Fruit fly (Drosophila melanogaster) whole organism, wandering third instar larva: Measurements from ENCODE around the gene CG7968.

Experiments used
- Dfd ChIP-seq: fragments of >200 bp; optimal IDR thresholded peaks from 2 replicates; lab custom pipeline; 2017; ENCODE audit warnings: missing biosample characterization, missing genetic modification characterization
- GATAd ChIP-seq: sonication (Bioruptor generic); optimal IDR thresholded peaks from 2 replicates; lab custom pipeline; 2016; ENCODE audit warnings: missing biosample characterization, missing genetic modification characterization
- HLH106 ChIP-seq: fragments of 200-800 bp; optimal IDR thresholded peaks from 3 replicates; lab custom pipeline; 2019; ENCODE audit warnings: missing biosample characterization, mild to moderate bottlenecking, missing genetic modification characterization, moderate library complexity
- Hr78 ChIP-seq: fragments of >200 bp; optimal IDR thresholded peaks from 2 replicates; lab custom pipeline; 2017; ENCODE audit warnings: missing biosample characterization, missing genetic modification characterization
- Hr83 ChIP-seq: fragments of 200-300 bp; sonication (Bioruptor generic); optimal IDR thresholded peaks from 2 replicates; lab custom pipeline; 2016; ENCODE audit warnings: missing biosample characterization, mild to moderate bottlenecking, missing genetic modification characterization, moderate library complexity; ENCODE audit not compliant: poor library complexity, severe bottlenecking
- Myc ChIP-seq: fragments of >200 bp; optimal IDR thresholded peaks from 2 replicates; lab custom pipeline; 2017
- N ChIP-seq: fragments of >200 bp; optimal IDR thresholded peaks from 2 replicates; lab custom pipeline; 2018; ENCODE audit warnings: missing biosample characterization, missing external identifiers, missing genetic modification characterization
- br ChIP-seq: fragments of 200-800 bp; sonication (Bioruptor generic); optimal IDR thresholded peaks from 2 replicates; lab custom pipeline; 2016; ENCODE audit warnings: missing biosample characterization, missing genetic modification characterization
- dmrt93B ChIP-seq: fragments of 200-800 bp; sonication (Bioruptor generic); optimal IDR thresholded peaks from 2 replicates; lab custom pipeline; 2018; ENCODE audit warnings: missing biosample characterization, mild to moderate bottlenecking, missing genetic modification characterization
- h ChIP-seq: fragments of 200-800 bp; sonication (Bioruptor generic); optimal IDR thresholded peaks from 3 replicates; lab custom pipeline; 2016; ENCODE audit warnings: missing biosample characterization, mild to moderate bottlenecking, missing genetic modification characterization
- jim ChIP-seq: fragments of 175-275, 200-325 bp; sonication (Bioruptor generic); optimal IDR thresholded peaks from 2 replicates; lab custom pipeline; 2016; ENCODE audit warnings: missing biosample characterization, mild to moderate bottlenecking, missing genetic modification characterization
- pan ChIP-seq: fragments of >200 bp; optimal IDR thresholded peaks from 2 replicates; lab custom pipeline; 2017
- usp ChIP-seq: fragments of >200 bp; optimal IDR thresholded peaks from 2 replicates; lab custom pipeline; 2017; ENCODE audit warnings: missing biosample characterization, missing genetic modification characterization

DNA sequence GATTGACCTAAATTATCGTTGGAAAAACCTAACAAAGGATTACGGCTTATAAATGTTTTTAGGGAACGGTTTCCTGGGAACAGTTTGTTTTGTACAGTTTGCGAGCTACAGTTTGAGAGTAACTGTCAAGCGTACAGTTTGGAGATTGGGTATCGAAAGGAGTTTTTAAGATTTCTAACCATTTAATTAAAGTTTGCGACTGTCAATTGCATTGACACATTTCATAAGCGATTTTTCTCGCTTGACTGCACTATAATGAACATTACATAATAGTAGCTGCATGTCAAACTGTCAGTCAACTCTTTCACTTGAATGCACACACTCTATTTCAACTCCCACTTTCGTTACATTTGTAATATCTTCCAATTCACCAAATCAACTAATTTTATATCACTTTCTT, 43.6 kb downstream of the CG7968 start:
- no peak for TF ChIP-seq Hr83 (GFP tag; lab: Kevin White, UChicago)
- no peak for TF ChIP-seq h
- no peak for TF ChIP-seq HLH106 (tag; lab: Kevin White, UChicago)
- no peak for TF ChIP-seq pan
- TF ChIP-seq Myc, result peak; percentile 66
- TF ChIP-seq usp (GFP tag; lab: Kevin White, UChicago), result no peak
- TF ChIP-seq N (GFP tag; lab: Kevin White, UChicago), result no peak
- TF ChIP-seq dmrt93B, result no peak
- TF ChIP-seq br (GFP tag; lab: Kevin White, UChicago), result no peak
- TF ChIP-seq GATAd (GFP tag; lab: Kevin White, UChicago), result no peak
- no peak for TF ChIP-seq Dfd (GFP tag; lab: Kevin White, UChicago)
- no peak for TF ChIP-seq jim (GFP tag; lab: Kevin White, UChicago)
- no peak for TF ChIP-seq Hr78
